Worm (Caenorhabditis elegans) whole organism, L1 larva: ENCODE data around the gene bath-7.

ENCODE experiments used
- ama-1 ChIP-seq: fragments of 150-350 bp; optimal IDR thresholded peaks from 2 replicates; lab custom pipeline; 2014
- ztf-11 ChIP-seq, 2 experiments: sonication (generic microtip); optimal IDR thresholded peaks; 2 replicates each; lab custom pipeline; 2016 to 2017; ENCODE audit warnings: missing genetic modification characterization in 2 of 2, missing biosample characterization in 1 of 2, missing compliant biosample characterization in 1 of 2

ce11 chrII:1895278-1895677, 25.6 kb downstream of the bath-7 start, which contains the start of gene C46F9.5:
- TF ChIP-seq ztf-11 (tag; optimal IDR thresholded peaks at IDR 0.05; lab: Kevin White, UChicago) (no peak), ama-1 (lab: Kevin White, UChicago) (no peak)
